Fruit fly (Drosophila melanogaster) whole organism, embryonic: ENCODE results near the gene Elal.

Source experiments
- Atf3 ChIP-seq: fragments of 200-800 bp; sonication (Bioruptor generic); optimal IDR thresholded peaks from 3 replicates; lab custom pipeline; 2016; ENCODE audit warnings: missing biosample characterization, missing genetic modification characterization
- Awh ChIP-seq: fragments of 200-800 bp; sonication (Bioruptor generic); IDR thresholded peaks from 2 replicates; pipeline ENCODE4, ENCODE4 v1.3.6; 2022; ENCODE audit warnings: missing biosample characterization, missing genetic modification characterization
- CG11093 ChIP-seq: fragments of 200-800 bp; sonication (Bioruptor generic); IDR thresholded peaks from 3 replicates; pipeline ENCODE4 v1.3.6; 2022; ENCODE audit warnings: missing biosample characterization, missing genetic modification characterization
- CG12104 ChIP-seq: fragments of 200-800 bp; sonication (Bioruptor generic); optimal IDR thresholded peaks from 3 replicates; lab custom pipeline; 2016; ENCODE audit warnings: missing biosample characterization, missing genetic modification characterization
- CG12236 ChIP-seq: fragments of 200-800 bp; sonication (Bioruptor generic); optimal IDR thresholded peaks from 2 replicates; lab custom pipeline; 2016; ENCODE audit warnings: missing biosample characterization, missing genetic modification characterization
- CG12659 ChIP-seq: fragments of 200-800 bp; sonication (Bioruptor generic); optimal IDR thresholded peaks from 3 replicates; lab custom pipeline; 2017; ENCODE audit warnings: mild to moderate bottlenecking, missing biosample characterization, missing genetic modification reagents, missing genetic modification characterization
- CG13287 ChIP-seq: fragments of 200-800 bp; sonication (Bioruptor generic); IDR thresholded peaks from 2 replicates; pipeline ENCODE4 v1.3.6; 2022; ENCODE audit warnings: missing biosample characterization, missing genetic modification characterization; ENCODE audit not compliant: partially characterized antibody
- CG14014 ChIP-seq: fragments of 200-800 bp; sonication (Bioruptor generic); IDR thresholded peaks from 2 replicates; pipeline ENCODE4 v1.3.6; 2022; ENCODE audit warnings: missing biosample characterization, missing genetic modification characterization
- CG1603 ChIP-seq: fragments of 200-800 bp; sonication (Bioruptor generic); optimal IDR thresholded peaks from 2 replicates; lab custom pipeline; 2019; ENCODE audit warnings: missing biosample characterization, mild to moderate bottlenecking, missing genetic modification characterization, moderate library complexity
- CG1647 ChIP-seq: fragments of 200-800 bp; sonication (Bioruptor generic); optimal IDR thresholded peaks from 3 replicates; lab custom pipeline; 2016; ENCODE audit warnings: missing biosample characterization, missing genetic modification characterization
- CG17186 ChIP-seq: fragments of 200-800 bp; sonication (Bioruptor generic); optimal IDR thresholded peaks from 3 replicates; lab custom pipeline; 2017; ENCODE audit warnings: missing biosample characterization, missing genetic modification reagents, missing genetic modification characterization
- CG18011 ChIP-seq: fragments of 200-800 bp; sonication (Bioruptor generic); optimal IDR thresholded peaks from 2 replicates; lab custom pipeline; 2017; ENCODE audit warnings: missing biosample characterization, missing genetic modification characterization, mild to moderate bottlenecking, moderate library complexity, missing genotype
- CG2116 ChIP-seq: fragments of 200-800 bp; sonication (Bioruptor generic); optimal IDR thresholded peaks from 3 replicates; lab custom pipeline; 2018; ENCODE audit warnings: missing biosample characterization, mild to moderate bottlenecking, missing genetic modification characterization
- CG33557 ChIP-seq: fragments of 200-800 bp; sonication (Bioruptor generic); optimal IDR thresholded peaks from 2 replicates; lab custom pipeline; 2019; ENCODE audit warnings: missing biosample characterization, mild to moderate bottlenecking, missing genetic modification characterization, moderate library complexity
- CG3847 ChIP-seq: fragments of 200-800 bp; sonication (Bioruptor generic); IDR thresholded peaks from 2 replicates; pipeline ENCODE4 v1.3.6; 2022; ENCODE audit warnings: missing biosample characterization, missing genetic modification characterization
- CG6854 ChIP-seq: fragments of 200-800 bp; sonication (Bioruptor generic); optimal IDR thresholded peaks from 3 replicates; lab custom pipeline; 2017; ENCODE audit warnings: missing biosample characterization, mild to moderate bottlenecking, missing genetic modification characterization
- CG7987 ChIP-seq: fragments of 200-800 bp; sonication (Bioruptor generic); optimal IDR thresholded peaks from 2 replicates; lab custom pipeline; 2018; ENCODE audit warnings: missing biosample characterization, mild to moderate bottlenecking, missing genetic modification characterization, moderate library complexity
- CG9876 ChIP-seq: fragments of 200-800 bp; sonication (Bioruptor generic); optimal IDR thresholded peaks from 2 replicates; lab custom pipeline; 2016; ENCODE audit warnings: missing biosample characterization, missing genetic modification characterization
- CHES-1-like ChIP-seq: fragments of 200-800 bp; sonication (Bioruptor generic); optimal IDR thresholded peaks from 2 replicates; lab custom pipeline; 2016; ENCODE audit warnings: missing biosample characterization, missing genetic modification characterization
- CoRest ChIP-seq: fragments of 200-800 bp; sonication (Bioruptor generic); optimal IDR thresholded peaks from 3 replicates; lab custom pipeline; 2018; ENCODE audit warnings: missing biosample characterization, mild to moderate bottlenecking, missing genetic modification characterization, moderate library complexity
- Dbx ChIP-seq: fragments of 200-800 bp; sonication (Bioruptor generic); IDR thresholded peaks from 3 replicates; pipeline ENCODE4 v1.3.6; 2022; ENCODE audit warnings: missing biosample characterization, missing genetic modification characterization
- Dp ChIP-seq: fragments of 200-800 bp; sonication (Bioruptor generic); optimal IDR thresholded peaks from 2 replicates; lab custom pipeline; 2018; ENCODE audit warnings: missing biosample characterization, mild to moderate bottlenecking, missing genetic modification characterization, moderate library complexity
- Gug ChIP-seq: fragments of 200-800 bp; sonication (Bioruptor generic); IDR thresholded peaks from 4 replicates; pipeline ENCODE4 v1.3.6; 2022; ENCODE audit warnings: missing biosample characterization, missing genetic modification characterization
- Scr ChIP-seq: fragments of 200-800 bp; sonication (Bioruptor generic); IDR thresholded peaks from 2 replicates; pipeline ENCODE4 v1.3.6; 2022; ENCODE audit warnings: missing biosample characterization, missing genetic modification characterization; ENCODE audit not compliant: partially characterized antibody
- Taf1 ChIP-seq: fragments of 200-800 bp; sonication (Bioruptor generic); IDR thresholded peaks from 2 replicates; pipeline ENCODE4 v1.3.6; 2022; ENCODE audit warnings: missing biosample characterization, missing genetic modification characterization
- Xrp1 ChIP-seq: fragments of 200-800 bp; sonication (Bioruptor generic); IDR thresholded peaks from 2 replicates; pipeline ENCODE4 v1.3.6; 2022; ENCODE audit warnings: missing biosample characterization, missing genetic modification characterization
- chm ChIP-seq: fragments of 200-800 bp; sonication (Bioruptor generic); IDR thresholded peaks from 2 replicates; pipeline ENCODE4 v1.3.6; 2022; ENCODE audit warnings: missing biosample characterization, missing genetic modification characterization
- dmrt11E ChIP-seq: fragments of 200-800 bp; sonication (Bioruptor generic); optimal IDR thresholded peaks from 3 replicates; lab custom pipeline; 2018; ENCODE audit warnings: missing biosample characterization, mild to moderate bottlenecking, missing genetic modification characterization, moderate library complexity
- dysf ChIP-seq: fragments of 200-800 bp; sonication (Bioruptor generic); IDR thresholded peaks from 3 replicates; pipeline ENCODE4 v1.3.6; 2022; ENCODE audit warnings: missing biosample characterization, missing genetic modification characterization
- en ChIP-seq: fragments of 200-800 bp; sonication (Bioruptor generic); optimal IDR thresholded peaks from 2 replicates; lab custom pipeline; 2016; ENCODE audit warnings: missing biosample characterization, missing genetic modification characterization
- gcm2 ChIP-seq: fragments of 200-800 bp; sonication (Bioruptor generic); optimal IDR thresholded peaks from 2 replicates; lab custom pipeline; 2016; ENCODE audit warnings: missing biosample characterization, missing genetic modification characterization
- gsb-n ChIP-seq: fragments of 200-800 bp; sonication (Bioruptor generic); optimal IDR thresholded peaks from 3 replicates; lab custom pipeline; 2018; ENCODE audit warnings: missing biosample characterization, mild to moderate bottlenecking, missing genetic modification characterization
- kni ChIP-seq: fragments of 200-800 bp; sonication (Bioruptor generic); optimal IDR thresholded peaks from 3 replicates; lab custom pipeline; 2017; ENCODE audit warnings: mild to moderate bottlenecking, missing biosample characterization, missing genetic modification reagents, missing genetic modification characterization
- lola ChIP-seq, 3 experiments: fragments of >200 bp in 2 of 3; fragments of 200-800 bp in 1 of 3; sonication (Bioruptor generic) in 1 of 3; optimal IDR thresholded peaks; 2 replicates each; lab custom pipeline; 2017 to 2019; ENCODE audit warnings: missing biosample characterization in 3 of 3, missing genetic modification characterization in 3 of 3, mild to moderate bottlenecking in 1 of 3, moderate library complexity in 1 of 3
- nerfin-2 ChIP-seq: fragments of 200-800 bp; sonication (Bioruptor generic); IDR thresholded peaks from 2 replicates; pipeline ENCODE4 v1.3.6; 2022; ENCODE audit warnings: missing biosample characterization, missing genetic modification characterization; ENCODE audit not compliant: partially characterized antibody
- pan ChIP-seq, 4 experiments: fragments of >200 bp in 3 of 4; fragments of 200-800 bp in 1 of 4; sonication (Bioruptor generic) in 1 of 4; optimal IDR thresholded peaks in 3 of 4; IDR thresholded peaks in 1 of 4; 2 replicates each; pipeline versions ENCODE4 v1.3.6 to Lab custom; 2017 to 2022; ENCODE audit warnings: missing biosample characterization in 2 of 4, missing genetic modification characterization in 2 of 4, mixed read lengths in 1 of 4
- prd ChIP-seq, 3 experiments: fragments of >200 bp in 2 of 3; fragments of 200-800 bp in 1 of 3; sonication (Bioruptor generic) in 1 of 3; optimal IDR thresholded peaks in 2 of 3; IDR thresholded peaks in 1 of 3; 2 replicates in 2 of 3; 3 replicates in 1 of 3; pipeline versions ENCODE4 v1.3.6 to Lab custom; 2017 to 2022; ENCODE audit warnings: missing biosample characterization in 1 of 3, missing genetic modification characterization in 1 of 3
- row ChIP-seq: fragments of 200-800 bp; sonication (Bioruptor generic); IDR thresholded peaks from 3 replicates; pipeline ENCODE4 v1.3.6; 2022; ENCODE audit warnings: missing biosample characterization, missing genetic modification characterization
- schlank ChIP-seq: fragments of 200-800 bp; sonication (Bioruptor generic); optimal IDR thresholded peaks from 2 replicates; lab custom pipeline; 2018; ENCODE audit warnings: missing biosample characterization, mild to moderate bottlenecking, missing genetic modification characterization
- sens-2 ChIP-seq: fragments of 200-800 bp; sonication (Bioruptor generic); IDR thresholded peaks from 2 replicates; pipeline ENCODE4 v1.3.6; 2022; ENCODE audit warnings: missing biosample characterization, missing genetic modification characterization
- tio ChIP-seq: fragments of 200-800 bp; sonication (Bioruptor generic); optimal IDR thresholded peaks from 2 replicates; lab custom pipeline; 2017; ENCODE audit warnings: missing biosample characterization, missing genetic modification characterization, inconsistent platforms
- tup ChIP-seq: fragments of 200-800 bp; sonication (Bioruptor generic); optimal IDR thresholded peaks from 2 replicates; lab custom pipeline; 2016; ENCODE audit warnings: missing biosample characterization, mild to moderate bottlenecking, missing genetic modification characterization, moderate library complexity
- twi ChIP-seq: fragments of 200-800 bp; optimal IDR thresholded peaks from 2 replicates; lab custom pipeline; 2019; ENCODE audit warnings: missing biosample characterization, mild to moderate bottlenecking, missing genetic modification characterization, moderate library complexity
- unc-4 ChIP-seq: fragments of 200-800 bp; sonication (Bioruptor generic); IDR thresholded peaks from 2 replicates; pipeline ENCODE4 v1.3.6; 2022; ENCODE audit warnings: missing biosample characterization, missing genetic modification characterization; ENCODE audit not compliant: partially characterized antibody
- wek ChIP-seq: fragments of 200-800 bp; sonication (Bioruptor generic); optimal IDR thresholded peaks from 3 replicates; lab custom pipeline; 2018; ENCODE audit warnings: missing biosample characterization, mild to moderate bottlenecking, missing genetic modification characterization, moderate library complexity
- zen2 ChIP-seq: fragments of 200-800 bp; sonication (Bioruptor generic); IDR thresholded peaks from 3 replicates; pipeline ENCODE4 v1.3.6; 2022; ENCODE audit warnings: missing biosample characterization, missing genetic modification characterization; ENCODE audit not compliant: partially characterized antibody
- zfh1 ChIP-seq: fragments of 200-800 bp; sonication (Bioruptor generic); IDR thresholded peaks from 3 replicates; pipeline ENCODE4 v1.3.6; 2022; ENCODE audit warnings: missing biosample characterization, missing genetic modification characterization

Elal gene

dm6 chr3R:24870389-24871048 lies 5.4 kb downstream of the Elal start, which contains the start of gene CycB3 (continued):
- TF ChIP-seq CG1647 = no peak
- no peak for TF ChIP-seq zen2 (GFP tag; lab: Robert Waterston, UW)
- TF ChIP-seq CG18011 = no peak
- TF ChIP-seq prd (optimal IDR thresholded peaks at IDR 0.05; lab: Kevin White, UChicago) = no peak
- TF ChIP-seq prd (GFP tag; IDR thresholded peaks at IDR 0.05; lab: Robert Waterston, UW) = 0 out of 3 replicates have a peak, but pooled peaks have one; percentile 13
- TF ChIP-seq Xrp1 (GFP tag; lab: Robert Waterston, UW) = no peak
- no peak for TF ChIP-seq en (GFP tag; lab: Kevin White, UChicago)
- TF ChIP-seq dmrt11E (tag; lab: Kevin White, UChicago) = peak; percentile 31
- TF ChIP-seq wek = peak; percentile 100
- TF ChIP-seq nerfin-2 (GFP tag; lab: Robert Waterston, UW) = 0 out of 2 replicates have a peak, but pooled peaks have one; percentile 19
- TF ChIP-seq gsb-n (tag; lab: Kevin White, UChicago) = peak; percentile 11
- TF ChIP-seq Awh = no peak
- TF ChIP-seq row (GFP tag; lab: Robert Waterston, UW) = peak; percentile 27; the same call in 1 of the 3 replicates
- peak; percentile 43; the same call in 1 of the 3 replicates for TF ChIP-seq zfh1 (GFP tag; lab: Robert Waterston, UW)
- no peak for TF ChIP-seq CG12236 (GFP tag; lab: Kevin White, UChicago)
- peak; percentile 45 for TF ChIP-seq CG7987
- TF ChIP-seq CG12659 (GFP tag; lab: Kevin White, UChicago) = peak; percentile 51
- peak; percentile 91 for TF ChIP-seq CG1603 (tag; lab: Kevin White, UChicago)
- TF ChIP-seq CG11093 (GFP tag; lab: Robert Waterston, UW) = no peak
- TF ChIP-seq dysf (GFP tag; lab: Robert Waterston, UW) = no peak
- no peak for TF ChIP-seq CG9876 (GFP tag; lab: Kevin White, UChicago)
- peak; percentile 49 for TF ChIP-seq CG13287
- TF ChIP-seq CHES-1-like (GFP tag; lab: Kevin White, UChicago) = peak; percentile 39
- TF ChIP-seq Atf3 = no peak
- TF ChIP-seq gcm2 = no peak
- peak; percentile 99 for TF ChIP-seq Dp (GFP tag; lab: Kevin White, UChicago)
- TF ChIP-seq CG2116 (GFP tag; lab: Kevin White, UChicago) = peak; percentile 99
- TF ChIP-seq tio (GFP tag; lab: Kevin White, UChicago) = no peak
- peak; percentile 89 for TF ChIP-seq CG17186 (GFP tag; lab: Kevin White, UChicago)
- peak; percentile 8 for TF ChIP-seq CG33557
- TF ChIP-seq twi (tag; lab: Kevin White, UChicago) = peak; percentile 71
- TF ChIP-seq lola (GFP tag; optimal IDR thresholded peaks at IDR 0.05; lab: Kevin White, UChicago) = no peak
- TF ChIP-seq Gug (GFP tag; lab: Robert Waterston, UW) = no peak
- no peak for TF ChIP-seq pan (optimal IDR thresholded peaks at IDR 0.05; lab: Kevin White, UChicago)
- TF ChIP-seq pan (GFP tag; optimal IDR thresholded peaks at IDR 0.05 in 1 of 2, IDR thresholded peaks at IDR 0.05 in 1 of 2) = peak in 1 of 2 experiments; percentile 38
- peak; percentile 44; the same call in 1 of the 2 replicates for TF ChIP-seq Scr (GFP tag; lab: Robert Waterston, UW)
- TF ChIP-seq tup (GFP tag; lab: Kevin White, UChicago) = no peak
- TF ChIP-seq sens-2 (GFP tag; lab: Robert Waterston, UW) = no peak
- TF ChIP-seq chm (GFP tag; lab: Robert Waterston, UW) = peak; percentile 44; the same call in 1 of the 2 replicates
- peak; percentile 51 for TF ChIP-seq CoRest (tag; lab: Kevin White, UChicago)
- TF ChIP-seq CG6854 = no peak
- TF ChIP-seq Taf1 (GFP tag; lab: Robert Waterston, UW) = no peak
- TF ChIP-seq Dbx (GFP tag; lab: Robert Waterston, UW) = 0 out of 3 replicates have a peak, but pooled peaks have one; percentile 13
- TF ChIP-seq unc-4 (GFP tag; lab: Robert Waterston, UW) = 0 out of 2 replicates have a peak, but pooled peaks have one; percentile 27
- TF ChIP-seq CG3847 (GFP tag; lab: Robert Waterston, UW) = peak; percentile 42
- 0 out of 2 replicates have a peak, but pooled peaks have one; percentile 31 for TF ChIP-seq CG14014 (GFP tag; lab: Robert Waterston, UW)
- TF ChIP-seq schlank (tag; lab: Kevin White, UChicago) = peak; percentile 13
- TF ChIP-seq CG12104 (GFP tag; lab: Kevin White, UChicago) = no peak
- peak; percentile 55 for TF ChIP-seq kni (GFP tag; lab: Kevin White, UChicago)
